Worm (Caenorhabditis elegans): ENCODE results near the gene mlc-7.
A peak's percentile ranks its signal among the peaks of the same experiment; 100 is the strongest.

Gene mlc-7

ce11 chrIII:13721066-13721465, 30.2 kb upstream of the mlc-7 start:
- TF ChIP-seq mml-1 (tag; optimal IDR thresholded peaks at IDR 0.05) (no peak), fkh-2 (tag; optimal IDR thresholded peaks at IDR 0.05) (no peak), skn-1 (tag; optimal IDR thresholded peaks at IDR 0.05) (no peak), ZK546.5 (tag; optimal IDR thresholded peaks at IDR 0.05) (no peak), nhr-67 (tag; optimal IDR thresholded peaks at IDR 0.05) (no peak), nhr-11 (tag; optimal IDR thresholded peaks at IDR 0.05) (no peak), nfya-1 (tag; optimal IDR thresholded peaks at IDR 0.05; ENCODE audit: insufficient read depth) (peak; percentile 11), R02D3.7 (tag; optimal IDR thresholded peaks at IDR 0.05) (no peak), ceh-28 (tag; optimal IDR thresholded peaks at IDR 0.05) (no peak), nhr-25 (tag; optimal IDR thresholded peaks at IDR 0.05) (peak; percentile 52), lin-39 (tag; optimal IDR thresholded peaks at IDR 0.05) (peak; percentile 74), nhr-76 (tag; optimal IDR thresholded peaks at IDR 0.05) (no peak), zag-1 (tag; optimal IDR thresholded peaks at IDR 0.05) (no peak), egl-5 (tag; optimal IDR thresholded peaks at IDR 0.05) (no peak), aly-2 (tag; optimal IDR thresholded peaks at IDR 0.05) (no peak), unc-39 (tag; optimal IDR thresholded peaks at IDR 0.05) (no peak), jun-1 (tag; optimal IDR thresholded peaks at IDR 0.05) (no peak), nhr-43 (tag; optimal IDR thresholded peaks at IDR 0.05; ENCODE audit: poor library complexity, severe bottlenecking) (no peak), ztf-4 (tag; optimal IDR thresholded peaks at IDR 0.05) (no peak), elt-3 (tag; optimal IDR thresholded peaks at IDR 0.05) (no peak), ceh-16 (tag; optimal IDR thresholded peaks at IDR 0.05) (no peak), tbx-2 (tag; optimal IDR thresholded peaks at IDR 0.05) (no peak), fos-1 (tag; optimal IDR thresholded peaks at IDR 0.05) (no peak), snpc-4 (tag; optimal IDR thresholded peaks at IDR 0.05) (no peak), daf-12 (tag; optimal IDR thresholded peaks at IDR 0.05) (no peak), nhr-237 (tag; optimal IDR thresholded peaks at IDR 0.05) (no peak), pha-4 (tag; optimal IDR thresholded peaks at IDR 0.05) (peak; percentile 19), unc-62 (GFP tag; optimal IDR thresholded peaks at IDR 0.05) (no peak), fkh-10 (GFP tag; optimal IDR thresholded peaks at IDR 0.05) (no peak), ztf-11 (tag; optimal IDR thresholded peaks at IDR 0.05) (no peak), egl-27 (tag; optimal IDR thresholded peaks at IDR 0.05) (no peak), mdl-1 (tag; optimal IDR thresholded peaks at IDR 0.05) (no peak), elt-1 (tag; optimal IDR thresholded peaks at IDR 0.05) (no peak), nhr-28 (tag; optimal IDR thresholded peaks at IDR 0.05) (no peak), ama-1 (optimal IDR thresholded peaks at IDR 0.05) (peak; percentile 38), ceh-82 (tag; optimal IDR thresholded peaks at IDR 0.05) (no peak), eor-1 (tag; optimal IDR thresholded peaks at IDR 0.05) (no peak), nhr-12 (tag; optimal IDR thresholded peaks at IDR 0.05) (no peak), sea-2 (GFP tag; optimal IDR thresholded peaks at IDR 0.05) (no peak), nhr-77 (tag; optimal IDR thresholded peaks at IDR 0.05) (no peak), lsy-12 (tag; optimal IDR thresholded peaks at IDR 0.05) (peak; percentile 60), pqm-1 (tag; optimal IDR thresholded peaks at IDR 0.05) (no peak), lin-15B (tag; optimal IDR thresholded peaks at IDR 0.05) (no peak), nhr-23 (tag; optimal IDR thresholded peaks at IDR 0.05) (peak; percentile 84), ceh-9 (tag; optimal IDR thresholded peaks at IDR 0.05) (no peak), elt-2 (tag; optimal IDR thresholded peaks at IDR 0.05) (no peak), hmg-11 (tag; optimal IDR thresholded peaks at IDR 0.05) (peak; percentile 53)

- TF ChIP-seq hmg-11 (tag; optimal IDR thresholded peaks at IDR 0.05), result no peak
- TF ChIP-seq fos-1 (tag; optimal IDR thresholded peaks at IDR 0.05), result no peak
- TF ChIP-seq pha-4 (tag; optimal IDR thresholded peaks at IDR 0.05), result peak; percentile 0
Observed at ce11 chrIII:13721944-13722343, 29.3 kb upstream of the mlc-7 start.
